Worm (Caenorhabditis elegans): Measurements from ENCODE around the gene Y41E3.13.

DNA sequence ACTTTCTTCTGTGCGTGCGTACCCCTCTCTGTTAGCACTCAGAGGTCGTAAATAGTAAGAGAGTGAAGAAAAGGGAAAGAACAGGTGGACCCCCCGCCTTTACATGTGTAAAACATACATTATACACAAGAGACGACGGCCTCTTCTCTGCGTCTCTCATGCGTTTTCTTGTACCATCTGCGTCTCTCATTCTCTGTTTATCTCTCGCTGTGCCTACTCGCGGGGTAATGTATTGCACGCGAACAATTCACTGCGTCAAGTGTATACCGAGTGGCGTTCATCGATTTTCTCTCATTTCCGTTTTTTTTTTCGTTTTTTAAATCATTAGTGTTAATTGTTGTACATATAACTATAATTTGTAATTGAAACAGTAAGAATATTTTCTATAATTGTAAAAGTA lies 49.1 kb downstream of the Y41E3.13 start:
- TF ChIP-seq W03F9.2 (tag; optimal IDR thresholded peaks at IDR 0.05): no peak
- no peak for TF ChIP-seq him-1 (tag; optimal IDR thresholded peaks at IDR 0.05)
